Fruit fly (Drosophila melanogaster) whole organism, pupa: ENCODE results near the gene Act5C.

Source experiments
- CG10348 ChIP-seq: fragments of 200-800 bp; sonication (Bioruptor generic); IDR thresholded peaks from 2 replicates; pipeline ENCODE4 v1.3.6; 2022; ENCODE audit warnings: missing biosample characterization, missing genetic modification characterization
- CG12605 ChIP-seq: fragments of 200-800 bp; sonication (Bioruptor generic); IDR thresholded peaks from 2 replicates; pipeline ENCODE4 v1.3.6; 2022; ENCODE audit warnings: missing biosample characterization, missing genetic modification characterization
- CG13204 ChIP-seq: fragments of 200-800 bp; sonication (Bioruptor generic); optimal IDR thresholded peaks from 2 replicates; lab custom pipeline; 2018; ENCODE audit warnings: missing biosample characterization, mild to moderate bottlenecking, missing genetic modification characterization, moderate library complexity
- CG14655 ChIP-seq: fragments of 200-800 bp; sonication (Bioruptor generic); optimal IDR thresholded peaks from 3 replicates; lab custom pipeline; 2017; ENCODE audit warnings: mild to moderate bottlenecking, missing biosample characterization, missing genetic modification reagents, missing genetic modification characterization
- CG15710 ChIP-seq: fragments of 200-800 bp; sonication (Bioruptor generic); optimal IDR thresholded peaks from 2 replicates; lab custom pipeline; 2018; ENCODE audit warnings: missing biosample characterization, mild to moderate bottlenecking, missing genetic modification characterization, moderate library complexity
- CG17806 ChIP-seq: fragments of 200-800 bp; sonication (Bioruptor generic); optimal IDR thresholded peaks from 2 replicates; lab custom pipeline; 2018; ENCODE audit warnings: missing biosample characterization, mild to moderate bottlenecking, missing genetic modification characterization, moderate library complexity
- CG32121 ChIP-seq: fragments of 200-800 bp; sonication (Bioruptor generic); IDR thresholded peaks from 2 replicates; pipeline ENCODE4 v1.3.6; 2022; ENCODE audit warnings: missing biosample characterization, missing genetic modification characterization
- CG34367 ChIP-seq: fragments of 200-800 bp; sonication (Bioruptor generic); optimal IDR thresholded peaks from 2 replicates; lab custom pipeline; 2018; ENCODE audit warnings: missing biosample characterization, mild to moderate bottlenecking, missing genetic modification characterization
- CG4496 ChIP-seq: fragments of 200-800 bp; sonication (Bioruptor generic); IDR thresholded peaks from 3 replicates; pipeline ENCODE4 v1.3.6; 2022; ENCODE audit warnings: missing biosample characterization, missing genetic modification characterization
- CG8159 ChIP-seq: fragments of 200-800 bp; sonication (Bioruptor generic); optimal IDR thresholded peaks from 3 replicates; lab custom pipeline; 2018; ENCODE audit warnings: missing biosample characterization, mild to moderate bottlenecking, missing genetic modification characterization, moderate library complexity
- CG8301 ChIP-seq: fragments of 200-800 bp; sonication (Bioruptor generic); optimal IDR thresholded peaks from 2 replicates; lab custom pipeline; 2018; ENCODE audit warnings: missing biosample characterization, mild to moderate bottlenecking, missing genetic modification characterization
- CG9948 ChIP-seq: fragments of 200-800 bp; sonication (Bioruptor generic); optimal IDR thresholded peaks from 2 replicates; lab custom pipeline; 2018; ENCODE audit warnings: missing biosample characterization, mild to moderate bottlenecking, missing genetic modification characterization, moderate library complexity
- D1 ChIP-seq: fragments of 200-800 bp; sonication (Bioruptor generic); optimal IDR thresholded peaks from 2 replicates; lab custom pipeline; 2018; ENCODE audit warnings: missing biosample characterization, mild to moderate bottlenecking, missing genetic modification characterization, moderate library complexity
- EcR ChIP-seq: fragments of 200-800 bp; sonication (Bioruptor generic); optimal IDR thresholded peaks from 3 replicates; lab custom pipeline; 2019; ENCODE audit warnings: missing biosample characterization, missing genetic modification characterization, mild to moderate bottlenecking, moderate library complexity, missing genetic modification reagents
- Ets98B ChIP-seq: fragments of 200-800 bp; sonication (Bioruptor generic); IDR thresholded peaks from 2 replicates; pipeline ENCODE4 v1.3.6; 2022; ENCODE audit warnings: missing biosample characterization, missing genetic modification characterization
- Pif1A ChIP-seq: fragments of 200-800 bp; sonication (Bioruptor generic); optimal IDR thresholded peaks from 3 replicates; lab custom pipeline; 2016; ENCODE audit warnings: missing biosample characterization, missing genetic modification characterization
- Pif1B ChIP-seq: fragments of 200-800 bp; sonication (Bioruptor generic); optimal IDR thresholded peaks from 3 replicates; lab custom pipeline; 2016; ENCODE audit warnings: missing biosample characterization, missing genetic modification characterization
- Snoo ChIP-seq: fragments of 200-800 bp; sonication (Bioruptor generic); optimal IDR thresholded peaks from 3 replicates; lab custom pipeline; 2017; ENCODE audit warnings: missing biosample characterization, mild to moderate bottlenecking, missing genetic modification characterization, inconsistent platforms
- fd96Ca ChIP-seq: fragments of 200-800 bp; sonication (Bioruptor generic); IDR thresholded peaks from 3 replicates; pipeline ENCODE4 v1.3.6; 2022; ENCODE audit warnings: missing biosample characterization, missing genetic modification characterization
- gl ChIP-seq: fragments of 200-800 bp; sonication (Bioruptor generic); optimal IDR thresholded peaks from 2 replicates; lab custom pipeline; 2018; ENCODE audit warnings: missing biosample characterization, mild to moderate bottlenecking, missing genetic modification characterization
- rn ChIP-seq: fragments of 200-800 bp; sonication (Bioruptor generic); IDR thresholded peaks from 2 replicates; pipeline ENCODE4 v1.3.6; 2022; ENCODE audit warnings: missing biosample characterization, missing genetic modification characterization

Act5C gene

DNA sequence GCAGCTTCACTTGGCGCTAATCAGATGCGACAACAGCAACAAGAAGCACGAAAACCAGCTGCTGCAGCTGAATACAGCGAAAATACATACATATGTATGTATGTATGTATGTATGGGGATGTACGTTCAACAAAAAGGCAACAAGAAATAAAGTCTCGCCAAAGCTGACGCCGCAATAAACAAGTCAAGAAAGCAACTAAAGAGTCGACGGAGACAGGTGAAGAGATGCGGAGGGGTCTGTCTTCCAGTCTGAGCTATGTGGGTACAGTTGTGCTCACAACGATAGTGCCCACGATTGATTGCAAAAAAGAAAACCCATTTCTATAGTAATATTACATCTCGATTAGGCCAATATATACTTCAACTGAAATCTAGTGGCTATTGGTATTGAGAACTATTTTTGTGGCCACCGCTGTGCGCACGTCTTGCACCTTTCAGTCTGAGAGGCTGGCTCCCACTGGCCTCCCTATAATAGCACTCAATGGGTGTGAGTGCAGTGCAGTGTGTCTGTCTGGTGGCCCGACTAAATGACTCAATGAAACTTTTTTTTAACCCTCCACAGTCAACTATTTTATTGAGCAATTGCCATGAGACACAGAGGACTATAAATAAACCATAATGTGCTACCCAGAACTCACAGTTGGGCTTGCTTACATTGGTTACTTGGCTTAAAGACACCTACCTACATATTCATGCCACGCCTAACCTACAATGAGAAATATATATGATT is 4.7 kb upstream of the Act5C start:
- TF ChIP-seq CG32121 (GFP tag; lab: Robert Waterston, UW): peak; percentile 99
- TF ChIP-seq CG10348 (GFP tag; lab: Robert Waterston, UW): peak; percentile 94
- peak; percentile 98 for TF ChIP-seq gl (tag; lab: Kevin White, UChicago)
- peak; percentile 99 for TF ChIP-seq CG34367 (tag; lab: Kevin White, UChicago)
- peak; percentile 99 for TF ChIP-seq fd96Ca (GFP tag; lab: Robert Waterston, UW)
- TF ChIP-seq CG13204 (GFP tag; lab: Kevin White, UChicago): peak; percentile 98
- TF ChIP-seq D1 (tag; lab: Kevin White, UChicago): peak; percentile 88
- TF ChIP-seq EcR (GFP tag; lab: Kevin White, UChicago): peak; percentile 82
- peak; percentile 99 for TF ChIP-seq CG15710 (tag; lab: Kevin White, UChicago)
- peak; percentile 97 for TF ChIP-seq Snoo
- TF ChIP-seq CG12605 (GFP tag; lab: Robert Waterston, UW): peak; percentile 98
- peak; percentile 98 for TF ChIP-seq rn (GFP tag; lab: Robert Waterston, UW)
- peak; percentile 99 for TF ChIP-seq CG14655 (GFP tag; lab: Kevin White, UChicago)
- peak; percentile 99 for TF ChIP-seq CG4496
- TF ChIP-seq CG17806 (tag; lab: Kevin White, UChicago): peak; percentile 99
- peak; percentile 98 for TF ChIP-seq Pif1B (GFP tag; lab: Kevin White, UChicago)
- TF ChIP-seq Pif1A (GFP tag; lab: Kevin White, UChicago): peak; percentile 99
- TF ChIP-seq CG8159: peak; percentile 99
- peak; percentile 99 for TF ChIP-seq CG8301 (tag; lab: Kevin White, UChicago)
- TF ChIP-seq CG9948: peak; percentile 99
- peak; percentile 99 for TF ChIP-seq Ets98B (GFP tag; lab: Robert Waterston, UW)

DNA sequence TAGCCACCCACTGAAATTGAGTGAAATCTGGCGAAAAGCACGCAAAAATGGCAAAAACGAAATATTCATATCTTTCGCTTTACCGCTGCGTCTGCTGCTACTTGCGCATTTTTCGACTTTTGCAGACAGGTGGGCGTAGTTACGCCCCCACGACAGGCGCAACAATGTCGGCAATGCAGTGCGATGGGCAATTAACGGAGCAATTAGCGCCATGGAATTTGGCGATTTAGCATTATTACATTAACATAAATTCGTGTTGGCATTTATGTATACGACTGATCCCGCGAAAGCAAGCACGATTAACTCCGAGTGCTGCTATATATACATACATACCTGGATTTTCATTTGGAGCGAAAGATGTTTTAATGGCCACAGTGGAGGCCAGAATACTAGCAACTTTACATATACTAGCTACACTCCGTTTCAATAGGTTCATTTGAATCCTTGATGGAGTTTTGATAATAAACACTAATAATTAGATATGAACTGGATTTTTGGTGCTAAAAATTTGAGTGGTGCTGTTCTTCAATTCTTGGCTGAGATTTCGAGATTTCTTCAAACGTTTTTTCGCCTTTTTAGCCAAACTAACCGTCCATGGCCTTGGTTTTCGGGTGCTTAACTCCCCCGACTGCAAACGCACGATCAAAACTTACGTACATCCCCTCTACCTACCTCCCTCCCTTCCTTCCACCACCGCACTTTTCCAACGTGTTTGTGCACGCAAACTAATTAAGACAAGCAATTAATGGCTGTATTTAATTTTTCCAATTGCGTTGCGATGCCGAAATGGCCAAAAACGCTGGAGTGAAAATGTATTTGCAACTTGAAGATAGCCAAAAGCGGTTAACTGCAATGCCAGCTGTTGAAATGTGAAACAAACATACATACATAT is 3.6 kb upstream of the Act5C start:
- peak; percentile 17 for TF ChIP-seq CG9948
- TF ChIP-seq CG8301 (tag; lab: Kevin White, UChicago): peak; percentile 54
- peak; percentile 25; the same call in 1 of the 2 replicates for TF ChIP-seq CG32121 (GFP tag; lab: Robert Waterston, UW)
- TF ChIP-seq CG17806 (tag; lab: Kevin White, UChicago): peak; percentile 51
- peak; percentile 62; the same call in 1 of the 3 replicates for TF ChIP-seq fd96Ca (GFP tag; lab: Robert Waterston, UW)
- TF ChIP-seq EcR (GFP tag; lab: Kevin White, UChicago): no peak
- peak; percentile 10 for TF ChIP-seq Pif1A (GFP tag; lab: Kevin White, UChicago)
- peak; percentile 44; the same call in 1 of the 2 replicates for TF ChIP-seq CG12605 (GFP tag; lab: Robert Waterston, UW)
- TF ChIP-seq CG14655 (GFP tag; lab: Kevin White, UChicago): peak; percentile 50
- TF ChIP-seq rn (GFP tag; lab: Robert Waterston, UW): no peak
- peak; percentile 73 for TF ChIP-seq Ets98B (GFP tag; lab: Robert Waterston, UW)
- TF ChIP-seq gl (tag; lab: Kevin White, UChicago): peak; percentile 25
- TF ChIP-seq CG8159: peak; percentile 52
- TF ChIP-seq CG10348 (GFP tag; lab: Robert Waterston, UW): no peak
- peak; percentile 16 for TF ChIP-seq Snoo
- no peak for TF ChIP-seq D1 (tag; lab: Kevin White, UChicago)
- TF ChIP-seq CG4496: peak; percentile 75
- TF ChIP-seq CG34367 (tag; lab: Kevin White, UChicago): peak; percentile 54
- TF ChIP-seq CG15710 (tag; lab: Kevin White, UChicago): peak; percentile 36
- TF ChIP-seq CG13204 (GFP tag; lab: Kevin White, UChicago): no peak
- TF ChIP-seq Pif1B (GFP tag; lab: Kevin White, UChicago): no peak

dm6 chrX:5899241-5900145 is 1.2 kb upstream of the Act5C start:
- TF ChIP-seq CG12605 (GFP tag; lab: Robert Waterston, UW) (peak; percentile 30; the same call in 1 of the 2 replicates), CG34367 (tag; lab: Kevin White, UChicago) (no peak), CG9948 (no peak), CG13204 (GFP tag; lab: Kevin White, UChicago) (peak; percentile 81), rn (GFP tag; lab: Robert Waterston, UW) (no peak), CG8159 (no peak), CG8301 (tag; lab: Kevin White, UChicago) (no peak), CG17806 (tag; lab: Kevin White, UChicago) (no peak), CG15710 (tag; lab: Kevin White, UChicago) (peak; percentile 29), CG14655 (GFP tag; lab: Kevin White, UChicago) (peak; percentile 35), Pif1A (GFP tag; lab: Kevin White, UChicago) (no peak), fd96Ca (GFP tag; lab: Robert Waterston, UW) (peak; percentile 58; the same call in 1 of the 3 replicates), CG32121 (GFP tag; lab: Robert Waterston, UW) (0 out of 2 replicates have a peak, but pooled peaks have one; percentile 36), Snoo (peak; percentile 40), Ets98B (GFP tag; lab: Robert Waterston, UW) (peak; percentile 44), D1 (tag; lab: Kevin White, UChicago) (no peak), Pif1B (GFP tag; lab: Kevin White, UChicago) (no peak), EcR (GFP tag; lab: Kevin White, UChicago) (peak; percentile 30), CG10348 (GFP tag; lab: Robert Waterston, UW) (no peak), CG4496 (peak; percentile 74), gl (tag; lab: Kevin White, UChicago) (peak; percentile 30)
